Worm (Caenorhabditis elegans): Measurements from ENCODE around the gene pqn-8.

Gene pqn-8

DNA sequence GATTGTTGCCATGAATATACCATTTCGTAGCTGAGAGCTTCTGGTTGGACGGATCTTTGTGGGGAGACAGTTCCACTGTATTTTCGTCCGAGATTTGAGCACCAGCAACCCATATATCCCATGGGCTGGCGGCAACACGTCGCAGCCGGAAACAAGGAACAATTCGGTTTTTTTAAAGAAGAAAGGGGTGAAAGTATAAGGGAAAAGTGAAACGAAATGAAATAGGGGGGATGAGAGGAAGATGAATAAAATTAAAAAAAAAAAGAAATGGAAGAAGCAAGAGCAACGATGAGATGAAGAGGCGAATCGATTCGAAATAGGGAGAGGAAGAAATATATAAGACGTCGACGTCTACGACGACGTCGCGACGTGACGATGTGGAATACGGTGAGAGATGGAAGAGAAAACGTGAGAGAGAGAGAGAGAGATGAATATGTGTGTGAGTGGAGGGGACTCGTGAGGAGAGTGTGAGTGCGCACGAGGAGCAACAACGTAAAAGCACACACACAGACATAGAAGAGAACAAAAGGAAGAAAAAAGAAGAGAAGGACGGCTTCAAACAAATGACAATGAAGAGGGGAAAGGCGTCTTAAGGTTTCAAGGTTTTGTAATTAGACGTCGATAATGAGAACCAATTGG lies 18.7 kb upstream of the pqn-8 start, which contains the start of gene rgs-1:
Gene rgs-1 (minus strand): TSS at position 146 of the 639 bp plus-strand sequence.
- peak; percentile 69 for TF ChIP-seq unc-42 (tag; optimal IDR thresholded peaks at IDR 0.05)
- TF ChIP-seq nfya-1 (tag; optimal IDR thresholded peaks at IDR 0.05) = peak; percentile 51
- peak; percentile 0 for TF ChIP-seq syd-9 (tag; optimal IDR thresholded peaks at IDR 0.05)
- TF ChIP-seq ceh-31 (tag; optimal IDR thresholded peaks at IDR 0.05) = peak; percentile 71
- TF ChIP-seq K02D7.2 (tag; optimal IDR thresholded peaks at IDR 0.05) = no peak
- no peak for TF ChIP-seq sox-4 (tag; optimal IDR thresholded peaks at IDR 0.05)
- peak; percentile 12; the same call in 1 of the 2 replicates for TF ChIP-seq sox-2 (GFP tag; IDR thresholded peaks at IDR 0.05)
- TF ChIP-seq odd-2 (tag; optimal IDR thresholded peaks at IDR 0.05) = no peak
- peak; percentile 34 for TF ChIP-seq ceh-18 (tag; optimal IDR thresholded peaks at IDR 0.05)
- peak; percentile 57 for TF ChIP-seq lim-6 (tag; optimal IDR thresholded peaks at IDR 0.05)
- TF ChIP-seq ceh-34 (tag; optimal IDR thresholded peaks at IDR 0.05) = peak; percentile 25
- TF ChIP-seq ceh-14 (tag; optimal IDR thresholded peaks at IDR 0.05) = peak; percentile 85
- peak; percentile 28 for TF ChIP-seq fax-1 (tag; optimal IDR thresholded peaks at IDR 0.05)
- no peak for TF ChIP-seq K09A11.1 (tag; optimal IDR thresholded peaks at IDR 0.05; ENCODE audit: insufficient read depth)
- peak; percentile 86 for TF ChIP-seq hlh-30 (tag; optimal IDR thresholded peaks at IDR 0.05; ENCODE audit: insufficient read depth)
- TF ChIP-seq tbx-2 (tag; optimal IDR thresholded peaks at IDR 0.05) = peak; percentile 58
- TF ChIP-seq pha-2 (tag; optimal IDR thresholded peaks at IDR 0.05) = no peak
- peak; percentile 3 for TF ChIP-seq ceh-2 (tag; optimal IDR thresholded peaks at IDR 0.05)
- TF ChIP-seq ref-2 (tag; optimal IDR thresholded peaks at IDR 0.05) = no peak
- TF ChIP-seq hlh-6 (tag; optimal IDR thresholded peaks at IDR 0.05) = peak; percentile 8
- TF ChIP-seq ceh-48 (tag; optimal IDR thresholded peaks at IDR 0.05) = peak; percentile 34
- TF ChIP-seq C08G9.2 (tag; optimal IDR thresholded peaks at IDR 0.05) = peak; percentile 39
- TF ChIP-seq ceh-19 (GFP tag; optimal IDR thresholded peaks at IDR 0.05) = no peak

- no peak for TF ChIP-seq F13H6.1 (tag; optimal IDR thresholded peaks at IDR 0.05)
- TF ChIP-seq elt-2 (tag; optimal IDR thresholded peaks at IDR 0.05) = no peak
Observed at ce11 chrIII:10012136-10012535, 14.3 kb upstream of the pqn-8 start, which contains the start of gene C05B5.16. C05B5.16 (plus strand) TSS chrIII:10012436.

DNA sequence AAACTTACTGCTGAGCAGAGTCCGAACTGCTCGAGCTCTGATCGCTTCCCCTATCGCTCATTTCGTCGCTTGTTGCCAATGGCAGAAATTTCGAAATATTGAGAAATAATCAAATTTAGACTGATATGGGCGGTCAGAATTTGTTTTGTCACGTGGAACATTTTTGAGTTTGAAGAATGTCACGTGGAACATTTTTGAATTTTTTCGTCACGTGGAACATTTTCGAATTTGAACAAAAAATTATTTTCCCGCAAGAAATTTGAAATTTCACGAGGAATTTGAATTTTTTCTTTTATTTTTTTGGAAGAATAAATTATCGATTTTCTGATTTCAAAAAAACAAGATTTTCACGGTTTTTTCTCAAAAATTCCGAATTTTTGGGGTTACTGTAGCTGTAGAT lies 12.3 kb upstream of the pqn-8 start, which contains the start of gene fbxa-155:
Gene fbxa-155 (minus strand): TSS at position 101 of the 400 bp plus-strand sequence.
- TF ChIP-seq unc-42 (tag; optimal IDR thresholded peaks at IDR 0.05) (no peak), che-1 (tag; optimal IDR thresholded peaks at IDR 0.05) (no peak), pha-2 (tag; optimal IDR thresholded peaks at IDR 0.05) (no peak), pha-4 (tag; optimal IDR thresholded peaks at IDR 0.05) (no peak)

DNA sequence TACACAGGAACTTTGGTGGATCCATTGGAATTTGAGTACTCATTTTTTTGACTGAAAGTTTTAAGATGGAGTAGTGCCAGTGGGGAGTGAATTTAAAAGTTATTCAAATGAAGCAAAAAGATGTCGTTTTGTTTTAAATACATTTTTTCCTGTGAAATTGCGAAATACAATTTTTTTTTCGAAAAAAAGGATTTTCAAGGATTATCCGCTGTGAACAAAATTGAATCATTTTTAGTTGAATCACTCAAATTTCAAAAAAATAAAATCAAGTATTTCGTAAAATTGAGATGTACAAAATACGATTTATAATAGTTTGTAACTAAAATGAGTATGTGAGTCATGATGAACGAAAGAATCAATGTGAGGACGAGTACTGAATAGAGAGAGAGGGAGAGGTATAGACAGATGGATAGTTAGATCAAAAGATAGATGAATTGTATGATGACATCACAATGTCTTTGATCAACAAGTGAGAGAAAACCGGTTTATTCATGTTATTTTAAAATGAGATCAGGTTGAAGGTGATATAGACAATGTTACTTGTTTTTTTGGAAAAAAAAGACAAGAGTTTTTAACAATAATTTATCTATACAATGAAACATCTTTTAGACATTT lies 9.1 kb upstream of the pqn-8 start, which contains the start of gene C05B5.8:
Gene C05B5.8 (minus strand): TSS at position 51 of the 615 bp plus-strand sequence.
- no peak for TF ChIP-seq F13H6.1 (tag; optimal IDR thresholded peaks at IDR 0.05)
- no peak for TF ChIP-seq hlh-13 (GFP tag; optimal IDR thresholded peaks at IDR 0.05)

DNA sequence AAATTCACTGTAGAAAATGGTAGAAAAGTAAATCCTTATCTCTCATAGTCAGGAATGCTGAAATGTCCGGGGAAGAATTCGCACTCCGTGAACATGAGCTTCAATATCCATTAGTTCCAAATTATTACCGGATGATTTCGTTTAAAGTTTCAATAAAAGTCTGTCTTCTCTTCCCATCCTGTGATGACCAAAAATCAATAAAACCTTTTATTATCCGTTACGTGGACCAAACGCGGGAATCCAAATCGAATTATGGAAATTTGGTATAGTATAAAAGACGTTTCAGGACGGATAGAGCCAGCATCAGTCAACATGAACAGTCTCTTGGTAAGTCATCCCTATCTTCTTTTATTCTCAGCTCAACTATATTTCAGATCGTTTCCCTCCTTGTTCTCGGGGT lies 6.4 kb upstream of the pqn-8 start, which contains the start of gene C05B5.11:
Gene C05B5.11 (plus strand): TSS at position 301 of the 400 bp plus-strand sequence.
- TF ChIP-seq unc-3 (GFP tag; conservative IDR thresholded peaks at IDR 0.05) (no peak), unc-3 (tag; optimal IDR thresholded peaks at IDR 0.05) (no peak), mec-3 (tag; optimal IDR thresholded peaks at IDR 0.05; ENCODE audit: borderline replicate concordance) (no peak), syd-9 (tag; optimal IDR thresholded peaks at IDR 0.05) (no peak), C08G9.2 (tag; optimal IDR thresholded peaks at IDR 0.05) (no peak), ceh-24 (tag; optimal IDR thresholded peaks at IDR 0.05) (no peak), tbx-7 (tag; optimal IDR thresholded peaks at IDR 0.05) (no peak), rnt-1 (tag; optimal IDR thresholded peaks at IDR 0.05) (no peak), ets-4 (tag; optimal IDR thresholded peaks at IDR 0.05) (no peak), hlh-13 (GFP tag; optimal IDR thresholded peaks at IDR 0.05) (no peak), fax-1 (tag; optimal IDR thresholded peaks at IDR 0.05) (no peak), sox-2 (GFP tag; IDR thresholded peaks at IDR 0.05) (no peak), T23F11.4 (GFP tag; optimal IDR thresholded peaks at IDR 0.05) (no peak)

All from whole organism, late embryonic.